Fruit fly (Drosophila melanogaster): Measurements from ENCODE around the gene CG7840.

The CG7840 gene

DNA sequence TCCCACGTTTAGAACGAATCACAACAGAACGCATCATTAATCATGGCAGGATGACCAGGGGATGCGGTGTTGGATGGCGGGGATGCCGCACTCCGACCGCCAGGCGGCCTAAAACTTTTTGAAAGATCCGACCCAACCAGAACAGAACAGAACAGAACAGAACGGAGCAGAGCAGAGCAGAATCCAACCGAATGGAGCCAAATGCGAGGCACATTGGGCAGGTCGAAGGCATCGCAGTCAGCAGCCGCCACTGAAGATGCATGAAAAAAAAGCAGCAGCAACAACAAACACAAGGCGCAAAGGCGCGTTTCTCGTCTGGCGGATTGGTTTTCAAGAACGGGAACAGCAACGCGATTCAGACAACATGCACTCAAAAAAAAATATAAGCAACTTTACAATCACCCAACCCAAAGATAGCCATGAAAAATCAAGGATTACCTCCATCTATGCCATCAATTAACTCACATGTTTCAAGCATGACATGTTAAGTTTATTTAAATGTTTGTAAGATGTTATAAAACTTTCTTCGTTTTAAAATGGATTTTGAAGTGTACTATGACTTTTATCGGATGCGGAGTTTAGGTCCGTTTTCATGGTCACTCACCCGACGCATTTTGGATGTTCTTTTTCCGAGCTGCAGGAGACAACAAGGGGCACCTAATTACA, 25.9 kb upstream of the CG7840 start (continued):
- peak; percentile 74 for TF ChIP-seq CG7839 (tag; optimal IDR thresholded peaks at IDR 0.05)
- peak; percentile 49 for TF ChIP-seq CG9609 (GFP tag; optimal IDR thresholded peaks at IDR 0.05)
- TF ChIP-seq seq (GFP tag; IDR thresholded peaks at IDR 0.05) = no peak
- peak; percentile 39 for TF ChIP-seq Nf-YB (GFP tag; optimal IDR thresholded peaks at IDR 0.05)
- TF ChIP-seq CG14014 (GFP tag; IDR thresholded peaks at IDR 0.05) = no peak
- peak; percentile 33; the same call in 1 of the 3 replicates for TF ChIP-seq tgo (GFP tag; IDR thresholded peaks at IDR 0.05)
- TF ChIP-seq sna (GFP tag; IDR thresholded peaks at IDR 0.05; ENCODE audit: partially characterized antibody) = no peak
- no peak for TF ChIP-seq CG32767 (GFP tag; IDR thresholded peaks at IDR 0.05)
- peak; percentile 58 for TF ChIP-seq CG2875 (GFP tag; optimal IDR thresholded peaks at IDR 0.05)
- peak; percentile 59 for TF ChIP-seq CG11504 (tag; optimal IDR thresholded peaks at IDR 0.05)
- no peak for TF ChIP-seq h (optimal IDR thresholded peaks at IDR 0.05)
- TF ChIP-seq CG7372 (GFP tag; IDR thresholded peaks at IDR 0.05) = 0 out of 2 replicates have a peak, but pooled peaks have one; percentile 6
- no peak for TF ChIP-seq emc (GFP tag; optimal IDR thresholded peaks at IDR 0.05)
- peak; percentile 58 for TF ChIP-seq bab2 (GFP tag; optimal IDR thresholded peaks at IDR 0.05)
- TF ChIP-seq CG9932 (GFP tag; IDR thresholded peaks at IDR 0.05) = 0 out of 2 replicates have a peak, but pooled peaks have one; percentile 4
- TF ChIP-seq CG31224 (GFP tag; IDR thresholded peaks at IDR 0.05) = no peak
- peak; percentile 58 for TF ChIP-seq Asciz (GFP tag; optimal IDR thresholded peaks at IDR 0.05)
- TF ChIP-seq da (GFP tag; optimal IDR thresholded peaks at IDR 0.05) = no peak
- TF ChIP-seq dmrt99B (tag; optimal IDR thresholded peaks at IDR 0.05) = peak; percentile 59
- peak; percentile 52 for TF ChIP-seq CG1529 (GFP tag; optimal IDR thresholded peaks at IDR 0.05)
- peak; percentile 20 for TF ChIP-seq repo (GFP tag; optimal IDR thresholded peaks at IDR 0.05)
- no peak for TF ChIP-seq crp (GFP tag; optimal IDR thresholded peaks at IDR 0.05)
- TF ChIP-seq CG6254 (GFP tag; optimal IDR thresholded peaks at IDR 0.05) = peak; percentile 75
- TF ChIP-seq org-1 (GFP tag; optimal IDR thresholded peaks at IDR 0.05) = peak; percentile 52
- TF ChIP-seq gt (GFP tag; IDR thresholded peaks at IDR 0.05) = no peak
- no peak for TF ChIP-seq sd (tag; optimal IDR thresholded peaks at IDR 0.05)
- TF ChIP-seq CG9727 (GFP tag; optimal IDR thresholded peaks at IDR 0.05) = peak; percentile 84
- TF ChIP-seq pfk (GFP tag; optimal IDR thresholded peaks at IDR 0.05) = no peak
- no peak for TF ChIP-seq Hey (tag; optimal IDR thresholded peaks at IDR 0.05)
- peak; percentile 44 for TF ChIP-seq CG6272 (GFP tag; IDR thresholded peaks at IDR 0.05)
- TF ChIP-seq CG43689 (GFP tag; IDR thresholded peaks at IDR 0.05) = no peak
- no peak for TF ChIP-seq CG2889 (GFP tag; IDR thresholded peaks at IDR 0.05)
- TF ChIP-seq CG17186 (GFP tag; optimal IDR thresholded peaks at IDR 0.05) = no peak
- no peak for TF ChIP-seq CG6175 (GFP tag; IDR thresholded peaks at IDR 0.05)
- TF ChIP-seq CG7987 (GFP tag; optimal IDR thresholded peaks at IDR 0.05) = no peak
- peak; percentile 90 for TF ChIP-seq CG10979 (tag; optimal IDR thresholded peaks at IDR 0.05)
- TF ChIP-seq CG2202 (tag; optimal IDR thresholded peaks at IDR 0.05) = peak; percentile 82
- TF ChIP-seq gsb (GFP tag; IDR thresholded peaks at IDR 0.05) = no peak
- TF ChIP-seq CG13775 (GFP tag; optimal IDR thresholded peaks at IDR 0.05) = peak; percentile 65
- TF ChIP-seq D19A (tag; optimal IDR thresholded peaks at IDR 0.05) = peak; percentile 74
- peak; percentile 46; the same call in 1 of the 2 replicates for TF ChIP-seq esg (GFP tag; conservative IDR thresholded peaks at IDR 0.05)
- TF ChIP-seq al (GFP tag; IDR thresholded peaks at IDR 0.05) = no peak
- no peak for TF ChIP-seq schlank (tag; optimal IDR thresholded peaks at IDR 0.05)
- TF ChIP-seq CG6765 (GFP tag; optimal IDR thresholded peaks at IDR 0.05) = no peak
- peak; percentile 32 for TF ChIP-seq Vsx1 (GFP tag; optimal IDR thresholded peaks at IDR 0.05)
- TF ChIP-seq vfl (GFP tag; optimal IDR thresholded peaks at IDR 0.05) = peak; percentile 22
- peak; percentile 36 for TF ChIP-seq bcd (GFP tag; optimal IDR thresholded peaks at IDR 0.05)
- peak; percentile 40 to 62 for TF ChIP-seq dpn (GFP tag; optimal IDR thresholded peaks at IDR 0.05)
- peak; percentile 66 for TF ChIP-seq CG2678 (tag; optimal IDR thresholded peaks at IDR 0.05)
- no peak for TF ChIP-seq cg (GFP tag; optimal IDR thresholded peaks at IDR 0.05)

All from whole organism, embryonic.